Worm (Caenorhabditis elegans) whole organism, young adult: ENCODE data around the gene C15F1.2.
A peak's percentile ranks its signal among the peaks of the same experiment; 100 is the strongest.

Experiments
- B0336.3 ChIP-seq: fragments of 200-800 bp; sonication (Bioruptor generic); IDR thresholded peaks from 2 replicates; pipeline ENCODE4 v1.3.6; 2022; ENCODE audit warnings: missing genetic modification characterization, missing compliant biosample characterization
- C06A6.2 ChIP-seq: fragments of 200-800 bp; sonication (Bioruptor generic); conservative IDR thresholded peaks from 2 replicates; pipeline ENCODE4 v1.3.6; 2022; ENCODE audit warnings: missing genetic modification characterization, missing compliant biosample characterization
- F23B12.7 ChIP-seq: sonication (generic microtip); optimal IDR thresholded peaks from 2 replicates; lab custom pipeline; 2017; ENCODE audit warnings: missing genetic modification characterization, mild to moderate bottlenecking, missing compliant biosample characterization, antibody characterized with exemption, moderate library complexity; ENCODE audit not compliant: insufficient read depth
- F52B5.7 ChIP-seq: sonication (generic microtip); optimal IDR thresholded peaks from 2 replicates; lab custom pipeline; 2016; ENCODE audit warnings: mild to moderate bottlenecking, missing genetic modification characterization, missing compliant biosample characterization
- F57A8.1 ChIP-seq: fragments of 200-800 bp; sonication (Bioruptor generic); optimal IDR thresholded peaks from 2 replicates; lab custom pipeline; 2018; ENCODE audit warnings: mild to moderate bottlenecking, missing genetic modification characterization, moderate library complexity, missing compliant biosample characterization
- K12H6.12 ChIP-seq: fragments of 200-800 bp; sonication (Bioruptor generic); optimal IDR thresholded peaks from 2 replicates; lab custom pipeline; 2018; ENCODE audit warnings: mild to moderate bottlenecking, missing genetic modification characterization, missing compliant biosample characterization
- Y53G8AR.9 ChIP-seq: fragments of 200-800 bp; sonication (Bioruptor generic); conservative IDR thresholded peaks from 2 replicates; pipeline ENCODE4 v1.3.6; 2022; ENCODE audit warnings: missing genetic modification reagents, missing genetic modification characterization, missing compliant biosample characterization
- Y56A3A.18 ChIP-seq: fragments of 200-800 bp; sonication (Bioruptor generic); IDR thresholded peaks from 2 replicates; pipeline ENCODE4 v1.3.6; 2022; ENCODE audit warnings: missing genetic modification reagents, missing genetic modification characterization, missing compliant biosample characterization
- Y67H2A.10 ChIP-seq: fragments of 200-800 bp; sonication (Bioruptor generic); conservative IDR thresholded peaks from 2 replicates; pipeline ENCODE4 v1.3.6; 2022; ENCODE audit warnings: missing genetic modification reagents, missing genetic modification characterization, missing compliant biosample characterization
- Y79H2A.3 ChIP-seq: fragments of 200-800 bp; sonication (Bioruptor generic); conservative IDR thresholded peaks from 2 replicates; pipeline ENCODE4 v1.3.6; 2022; ENCODE audit warnings: missing genetic modification reagents, missing genetic modification characterization, missing compliant biosample characterization
- Y95B8A.8 ChIP-seq: fragments of 200-800 bp; sonication (Bioruptor generic); IDR thresholded peaks from 2 replicates; pipeline ENCODE4 v1.3.6; 2022; ENCODE audit warnings: missing genetic modification reagents, missing genetic modification characterization, missing compliant biosample characterization
- aptf-3 ChIP-seq: fragments of 200-800 bp; sonication (Bioruptor generic); IDR thresholded peaks from 2 replicates; pipeline ENCODE4 v1.3.6; 2022; ENCODE audit warnings: missing genetic modification characterization, missing compliant biosample characterization
- attf-3 ChIP-seq: fragments of 200-800 bp; sonication (Bioruptor generic); conservative IDR thresholded peaks from 2 replicates; pipeline ENCODE4 v1.3.6; 2022; ENCODE audit warnings: missing genetic modification reagents, missing genetic modification characterization, missing compliant biosample characterization
- attf-5 ChIP-seq: fragments of 200-800 bp; sonication (Bioruptor generic); optimal IDR thresholded peaks from 2 replicates; lab custom pipeline; 2018; ENCODE audit warnings: mild to moderate bottlenecking, missing genetic modification characterization, missing compliant biosample characterization
- attf-6 ChIP-seq: fragments of 200-800 bp; sonication (Bioruptor generic); IDR thresholded peaks from 2 replicates; pipeline ENCODE4 v1.3.6; 2022; ENCODE audit warnings: missing genetic modification reagents, missing genetic modification characterization, missing compliant biosample characterization
- cebp-1 ChIP-seq, 2 experiments: fragments of 200-800 bp in 1 of 2; sonication (Bioruptor generic) in 1 of 2; sonication (generic microtip) in 1 of 2; IDR thresholded peaks in 1 of 2; optimal IDR thresholded peaks in 1 of 2; 2 replicates each; pipeline versions ENCODE4 v1.3.6 to Lab custom; 2017 to 2022; ENCODE audit warnings: missing compliant biosample characterization in 2 of 2, missing genetic modification characterization in 2 of 2, mild to moderate bottlenecking in 1 of 2, missing genetic modification reagents in 1 of 2, moderate library complexity in 1 of 2
- dox-1 ChIP-seq: fragments of 200-800 bp; sonication (Bioruptor generic); IDR thresholded peaks from 2 replicates; pipeline ENCODE4 v1.3.6; 2022; ENCODE audit warnings: missing genetic modification reagents, missing genetic modification characterization, missing compliant biosample characterization
- dpff-1 ChIP-seq: sonication (generic microtip); optimal IDR thresholded peaks from 2 replicates; lab custom pipeline; 2017; ENCODE audit warnings: mild to moderate bottlenecking, missing genetic modification characterization, missing compliant biosample characterization
- egl-44 ChIP-seq: fragments of 200-800 bp; sonication (Bioruptor generic); IDR thresholded peaks from 2 replicates; pipeline ENCODE4 v1.3.6; 2022; ENCODE audit warnings: missing genetic modification reagents, missing genetic modification characterization, missing compliant biosample characterization
- egrh-3 ChIP-seq: fragments of 200-800 bp; sonication (Bioruptor generic); IDR thresholded peaks from 2 replicates; pipeline ENCODE4 v1.3.6; 2022; ENCODE audit warnings: missing genetic modification reagents, missing genetic modification characterization, missing compliant biosample characterization
- let-607 ChIP-seq, 2 experiments: fragments of 200-800 bp in 1 of 2; sonication (Bioruptor generic) in 1 of 2; sonication (generic microtip) in 1 of 2; optimal IDR thresholded peaks; 2 replicates each; lab custom pipeline; 2016 to 2018; ENCODE audit warnings: mild to moderate bottlenecking in 2 of 2, missing compliant biosample characterization in 2 of 2, missing genetic modification characterization in 2 of 2, moderate library complexity in 2 of 2, missing genotype in 1 of 2
- lin-54 ChIP-seq: fragments of 200-800 bp; sonication (Bioruptor generic); optimal IDR thresholded peaks from 2 replicates; lab custom pipeline; 2018; ENCODE audit warnings: mild to moderate bottlenecking, missing genetic modification characterization, missing compliant biosample characterization
- lsy-27 ChIP-seq: sonication (generic microtip); optimal IDR thresholded peaks from 2 replicates; lab custom pipeline; 2017; ENCODE audit warnings: missing genetic modification characterization, mild to moderate bottlenecking, missing compliant biosample characterization, antibody characterized with exemption, missing genotype, borderline replicate concordance; ENCODE audit not compliant: insufficient read depth
- madf-10 ChIP-seq: sonication (generic microtip); optimal IDR thresholded peaks from 2 replicates; lab custom pipeline; 2016; ENCODE audit warnings: mild to moderate bottlenecking, missing genetic modification characterization, missing compliant biosample characterization
- madf-3 ChIP-seq: fragments of 200-800 bp; sonication (Bioruptor generic); IDR thresholded peaks from 2 replicates; pipeline ENCODE4 v1.3.6; 2022; ENCODE audit warnings: missing genetic modification reagents, missing genetic modification characterization, missing compliant biosample characterization
- mxl-1 ChIP-seq: sonication (generic microtip); optimal IDR thresholded peaks from 2 replicates; lab custom pipeline; 2016; ENCODE audit warnings: missing genetic modification characterization, missing compliant biosample characterization
- nfya-2 ChIP-seq: fragments of 200-800 bp; sonication (Bioruptor generic); IDR thresholded peaks from 2 replicates; pipeline ENCODE4 v1.3.6; 2022; ENCODE audit warnings: missing genetic modification reagents, missing genetic modification characterization, missing compliant biosample characterization
- nhr-27 ChIP-seq: fragments of 200-800 bp; sonication (Bioruptor generic); optimal IDR thresholded peaks from 2 replicates; lab custom pipeline; 2018; ENCODE audit warnings: mild to moderate bottlenecking, missing genetic modification characterization, moderate library complexity, missing compliant biosample characterization
- nhr-80 ChIP-seq: sonication (generic microtip); optimal IDR thresholded peaks from 2 replicates; lab custom pipeline; 2016; ENCODE audit warnings: missing genetic modification characterization, missing compliant biosample characterization
- rcor-1 ChIP-seq: fragments of 200-800 bp; sonication (Bioruptor generic); IDR thresholded peaks from 2 replicates; pipeline ENCODE4 v1.3.6; 2022; ENCODE audit warnings: missing genetic modification reagents, missing genetic modification characterization, missing compliant biosample characterization
- rec-8 ChIP-seq, 2 experiments: sonication (generic microtip); optimal IDR thresholded peaks; 2 replicates each; lab custom pipeline; 2016; ENCODE audit warnings: mild to moderate bottlenecking in 2 of 2, missing genetic modification characterization in 2 of 2, missing genetic modification reagents in 2 of 2, missing genotype in 2 of 2, missing biosample characterization in 1 of 2, missing compliant biosample characterization in 1 of 2, moderate library complexity in 1 of 2
- rpc-1 ChIP-seq, 2 experiments: fragments of 150-350 bp in 1 of 2; sonication (generic microtip) in 1 of 2; optimal IDR thresholded peaks; 2 replicates each; lab custom pipeline; 2014 to 2018; ENCODE audit warnings: missing biosample characterization in 1 of 2, missing genetic modification characterization in 1 of 2, missing genetic modification reagents in 1 of 2, missing genotype in 1 of 2
- sea-2 ChIP-seq: fragments of 200-800 bp; sonication (Bioruptor generic); IDR thresholded peaks from 2 replicates; pipeline ENCODE4 v1.3.6; 2022; ENCODE audit warnings: missing genetic modification characterization, missing compliant biosample characterization
- snpc-1.1 ChIP-seq: sonication (generic microtip); optimal IDR thresholded peaks from 2 replicates; lab custom pipeline; 2017; ENCODE audit warnings: missing genetic modification characterization, mild to moderate bottlenecking, missing compliant biosample characterization, antibody characterized with exemption, moderate library complexity, missing genotype, missing genetic modification reagents; ENCODE audit not compliant: insufficient read depth
- snpc-1.3 ChIP-seq: sonication (generic microtip); optimal IDR thresholded peaks from 2 replicates; lab custom pipeline; 2017; ENCODE audit warnings: missing genetic modification characterization, mild to moderate bottlenecking, missing compliant biosample characterization, antibody characterized with exemption, moderate library complexity, missing genotype, missing genetic modification reagents; ENCODE audit not compliant: insufficient read depth
- snpc-3.4 ChIP-seq: sonication (generic microtip); optimal IDR thresholded peaks from 2 replicates; lab custom pipeline; 2017; ENCODE audit warnings: missing genetic modification characterization, mild to moderate bottlenecking, missing compliant biosample characterization, antibody characterized with exemption, moderate library complexity, missing genotype, missing genetic modification reagents
- tbp1 ChIP-seq: fragments of 200-800 bp; sonication (Bioruptor generic); optimal IDR thresholded peaks from 2 replicates; lab custom pipeline; 2018; ENCODE audit warnings: mild to moderate bottlenecking, missing genetic modification characterization, missing compliant biosample characterization
- tbx-9 ChIP-seq: sonication (generic microtip); optimal IDR thresholded peaks from 2 replicates; lab custom pipeline; 2016; ENCODE audit warnings: borderline replicate concordance, missing genetic modification characterization, inconsistent platforms, missing compliant biosample characterization
- unc-130 ChIP-seq: sonication (generic microtip); optimal IDR thresholded peaks from 2 replicates; lab custom pipeline; 2016; ENCODE audit warnings: missing genetic modification reagents, missing genetic modification characterization, missing compliant biosample characterization
- unc-62 ChIP-seq: fragments of 150-350 bp; optimal IDR thresholded peaks from 2 replicates; lab custom pipeline; 2014; ENCODE audit warnings: missing biosample characterization, missing genetic modification reagents, missing genetic modification characterization
- ztf-22 ChIP-seq: fragments of 200-800 bp; sonication (Bioruptor generic); optimal IDR thresholded peaks from 2 replicates; lab custom pipeline; 2018; ENCODE audit warnings: mild to moderate bottlenecking, missing genetic modification characterization, moderate library complexity, missing compliant biosample characterization
- ztf-25 ChIP-seq: fragments of 200-800 bp; sonication (Bioruptor generic); IDR thresholded peaks from 2 replicates; pipeline ENCODE4 v1.3.6; 2022; ENCODE audit warnings: missing genetic modification reagents, missing genetic modification characterization, missing compliant biosample characterization
- ztf-26 ChIP-seq: sonication (generic microtip); optimal IDR thresholded peaks from 2 replicates; lab custom pipeline; 2017; ENCODE audit warnings: missing genetic modification characterization, missing compliant biosample characterization

Gene C15F1.2

DNA sequence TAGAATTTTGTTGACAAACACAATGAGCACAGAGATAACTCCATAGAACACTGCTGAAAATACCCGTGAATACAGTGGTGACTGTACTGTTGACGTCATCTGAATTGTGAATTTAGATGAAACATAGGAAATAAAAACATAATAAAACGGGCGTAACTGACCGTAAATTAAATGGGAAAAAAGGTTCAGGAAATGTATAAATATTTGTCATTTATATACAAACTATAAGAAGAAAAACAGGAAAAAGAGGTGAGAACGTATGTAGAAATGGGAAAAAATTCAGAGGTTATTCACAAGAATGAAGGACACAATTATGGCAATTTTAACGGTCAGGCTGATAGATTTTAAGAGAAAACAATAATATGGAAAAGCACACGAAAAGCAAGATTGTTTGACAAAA, 32.8 kb downstream of the C15F1.2 start, which contains the start of gene sqv-7:
Gene sqv-7, minus strand, starts transcription at position 101 of the 400 bp plus-strand sequence.
- TF ChIP-seq egrh-3 (GFP tag; lab: Robert Waterston, UW), result no peak
- TF ChIP-seq sea-2, result no peak
- no peak for TF ChIP-seq rpc-1 (optimal IDR thresholded peaks at IDR 0.05; lab: Kevin White, UChicago)
- no peak for TF ChIP-seq rpc-1 (tag; optimal IDR thresholded peaks at IDR 0.05; lab: Kevin White, UChicago)
- TF ChIP-seq ztf-22 (GFP tag; lab: Kevin White, UChicago), result no peak
- TF ChIP-seq let-607 (tag; optimal IDR thresholded peaks at IDR 0.05; lab: Kevin White, UChicago), result no peak
- TF ChIP-seq tbp1, result no peak
- TF ChIP-seq F23B12.7 (tag; lab: Kevin White, UChicago), result no peak
- TF ChIP-seq nhr-27 (tag; lab: Kevin White, UChicago), result no peak
- TF ChIP-seq snpc-3.4 (tag; lab: Kevin White, UChicago), result no peak
- no peak for TF ChIP-seq dpff-1 (tag; lab: Kevin White, UChicago)
- no peak for TF ChIP-seq B0336.3
- no peak for TF ChIP-seq attf-5 (GFP tag; lab: Kevin White, UChicago)
- TF ChIP-seq aptf-3 (GFP tag; lab: Robert Waterston, UW), result no peak
- TF ChIP-seq Y56A3A.18 (GFP tag; lab: Robert Waterston, UW), result no peak
- TF ChIP-seq F52B5.7 (tag; lab: Kevin White, UChicago), result no peak
- no peak for TF ChIP-seq attf-6 (GFP tag; lab: Robert Waterston, UW)
- TF ChIP-seq, all 124 proteins: peak for 0

DNA sequence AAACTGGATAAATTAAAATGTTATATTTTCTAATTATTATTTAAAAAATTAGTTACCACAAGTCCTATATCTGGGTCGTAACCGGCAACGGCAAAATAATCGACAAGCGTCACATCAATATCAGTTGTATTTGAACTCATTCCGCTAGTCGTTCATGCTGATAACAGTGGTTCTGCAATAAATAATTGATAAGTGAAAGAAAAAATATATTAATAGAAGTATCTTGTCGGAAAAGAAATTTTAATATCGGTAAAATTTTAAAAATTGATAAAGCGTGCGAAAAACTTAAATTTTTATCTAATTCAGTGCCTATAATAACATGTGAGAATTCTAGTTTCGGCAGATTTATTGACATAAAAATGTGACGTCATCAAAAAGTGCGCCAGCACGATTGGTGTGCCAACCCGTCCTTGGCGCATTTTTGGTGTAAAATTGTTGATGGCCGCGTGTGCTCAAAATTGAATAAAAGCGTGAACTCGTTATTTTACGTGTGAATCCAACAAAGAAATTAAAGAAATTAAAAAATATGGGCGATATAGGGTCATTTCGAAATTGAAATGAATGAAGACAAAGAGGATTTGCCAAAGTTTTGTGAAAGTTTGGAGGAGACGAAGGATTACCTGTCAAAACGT, 42.7 kb downstream of the C15F1.2 start, which contains the start of the genes lst-6 and lst-5:
Gene lst-6, minus strand, starts transcription at position 140 of the 632 bp plus-strand sequence.
Gene lst-5, plus strand, starts transcription at position 544 of the 632 bp plus-strand sequence.
- no peak for TF ChIP-seq snpc-1.1 (tag; lab: Kevin White, UChicago)
- peak; percentile 69 for TF ChIP-seq nhr-80 (tag; lab: Kevin White, UChicago)
- no peak for TF ChIP-seq Y56A3A.18 (GFP tag; lab: Robert Waterston, UW)
- no peak for TF ChIP-seq Y79H2A.3 (GFP tag; lab: Robert Waterston, UW)
- TF ChIP-seq dpff-1 (tag; lab: Kevin White, UChicago), result no peak
- peak; percentile 56 for TF ChIP-seq attf-5 (GFP tag; lab: Kevin White, UChicago)
- TF ChIP-seq ztf-25 (GFP tag; lab: Robert Waterston, UW), result no peak
- no peak for TF ChIP-seq unc-62 (GFP tag; lab: Kevin White, UChicago)
- TF ChIP-seq F57A8.1 (GFP tag; lab: Kevin White, UChicago), result no peak
- TF ChIP-seq K12H6.12, result no peak
- TF ChIP-seq madf-3 (GFP tag; lab: Robert Waterston, UW), result no peak
- no peak for TF ChIP-seq madf-10 (tag; lab: Kevin White, UChicago)
- TF ChIP-seq dox-1 (GFP tag; lab: Robert Waterston, UW), result 0 out of 2 replicates have a peak, but pooled peaks have one; percentile 33
- TF ChIP-seq attf-3 (GFP tag; lab: Robert Waterston, UW), result peak; percentile 49; the same call in 1 of the 2 replicates
- TF ChIP-seq rcor-1 (GFP tag; lab: Robert Waterston, UW), result no peak
- no peak for TF ChIP-seq snpc-1.3 (tag; lab: Kevin White, UChicago)
- no peak for TF ChIP-seq unc-130
- TF ChIP-seq egl-44 (GFP tag; lab: Robert Waterston, UW), result no peak
- TF ChIP-seq Y67H2A.10 (GFP tag; lab: Robert Waterston, UW), result no peak
- TF ChIP-seq rec-8 (tag; optimal IDR thresholded peaks at IDR 0.05; lab: Kevin White, UChicago), result no peak
- TF ChIP-seq C06A6.2 (GFP tag; lab: Robert Waterston, UW), result no peak
- TF ChIP-seq Y95B8A.8, result no peak
- TF ChIP-seq tbx-9 (tag; lab: Kevin White, UChicago), result no peak
- TF ChIP-seq lsy-27 (tag; lab: Kevin White, UChicago), result no peak
- TF ChIP-seq cebp-1 (GFP tag; IDR thresholded peaks at IDR 0.05; lab: Robert Waterston, UW), result no peak
- TF ChIP-seq cebp-1 (tag; optimal IDR thresholded peaks at IDR 0.05; lab: Kevin White, UChicago), result peak; percentile 54
- no peak for TF ChIP-seq nfya-2 (GFP tag; lab: Robert Waterston, UW)
- no peak for TF ChIP-seq mxl-1 (tag; lab: Kevin White, UChicago)
- TF ChIP-seq Y53G8AR.9 (GFP tag; lab: Robert Waterston, UW), result no peak
- no peak for TF ChIP-seq ztf-22 (GFP tag; lab: Kevin White, UChicago)
- TF ChIP-seq lin-54, result peak; percentile 17
- no peak for TF ChIP-seq ztf-26 (tag; lab: Kevin White, UChicago)
- TF ChIP-seq let-607 (tag; optimal IDR thresholded peaks at IDR 0.05; lab: Kevin White, UChicago), result peak in 1 of 2 experiments; percentile 23
